Worm (Caenorhabditis elegans) whole organism, L2 larva: ENCODE results near the gene tbx-33.

ENCODE experiments used
- R02D3.7 ChIP-seq: fragments of 150-350 bp; optimal IDR thresholded peaks from 2 replicates; lab custom pipeline; 2014; ENCODE audit warnings: missing biosample characterization, missing genetic modification characterization
- Y55F3AM.14 ChIP-seq: fragments of 200-800 bp; sonication (Bioruptor generic); optimal IDR thresholded peaks from 2 replicates; lab custom pipeline; 2018; ENCODE audit warnings: mild to moderate bottlenecking, missing genetic modification characterization, missing compliant biosample characterization
- ZK546.5 ChIP-seq: sonication (generic microtip); optimal IDR thresholded peaks from 2 replicates; lab custom pipeline; 2017; ENCODE audit warnings: missing biosample characterization, missing genetic modification characterization
- alr-1 ChIP-seq: fragments of 150-350 bp; optimal IDR thresholded peaks from 2 replicates; lab custom pipeline; 2014; ENCODE audit warnings: missing biosample characterization, missing genetic modification characterization
- ama-1 ChIP-seq: fragments of 150-350 bp; optimal IDR thresholded peaks from 2 replicates; lab custom pipeline; 2018; ENCODE audit warnings: inconsistent platforms
- blmp-1 ChIP-seq: sonication (generic microtip); optimal IDR thresholded peaks from 2 replicates; lab custom pipeline; 2017; ENCODE audit warnings: missing genetic modification characterization, mild to moderate bottlenecking, missing compliant biosample characterization, antibody characterized with exemption, moderate library complexity; ENCODE audit not compliant: insufficient read depth
- ceh-16 ChIP-seq: fragments of 150-350 bp; optimal IDR thresholded peaks from 2 replicates; lab custom pipeline; 2014; ENCODE audit warnings: missing biosample characterization, missing genetic modification characterization
- ceh-82 ChIP-seq: fragments of 150-350 bp; optimal IDR thresholded peaks from 2 replicates; lab custom pipeline; 2014; ENCODE audit warnings: missing biosample characterization, missing genetic modification characterization
- crh-2 ChIP-seq: sonication (generic microtip); optimal IDR thresholded peaks from 2 replicates; lab custom pipeline; 2017; ENCODE audit warnings: missing biosample characterization, missing genetic modification characterization
- dmd-4 ChIP-seq: sonication (generic microtip); optimal IDR thresholded peaks from 2 replicates; lab custom pipeline; 2017; ENCODE audit warnings: missing biosample characterization, missing genetic modification characterization
- egl-27 ChIP-seq: sonication (generic microtip); optimal IDR thresholded peaks from 3 replicates; lab custom pipeline; 2017; ENCODE audit warnings: missing biosample characterization, missing genetic modification reagents, missing genetic modification characterization
- elt-1 ChIP-seq: fragments of 150-350 bp; optimal IDR thresholded peaks from 2 replicates; lab custom pipeline; 2014; ENCODE audit warnings: missing biosample characterization, missing genetic modification characterization
- fos-1 ChIP-seq: fragments of 150-350 bp; optimal IDR thresholded peaks from 2 replicates; lab custom pipeline; 2014; ENCODE audit warnings: missing biosample characterization, missing genetic modification characterization
- gmeb-1 ChIP-seq: fragments of 150-350 bp; optimal IDR thresholded peaks from 2 replicates; lab custom pipeline; 2014; ENCODE audit warnings: missing biosample characterization, missing genetic modification characterization
- lin-11 ChIP-seq: fragments of 150-350 bp; sonication (generic microtip); optimal IDR thresholded peaks from 2 replicates; lab custom pipeline; 2014; ENCODE audit warnings: missing biosample characterization, missing genetic modification characterization, inconsistent platforms, mixed read lengths
- lin-13 ChIP-seq: fragments of 150-350 bp; optimal IDR thresholded peaks from 2 replicates; lab custom pipeline; 2014; ENCODE audit warnings: missing biosample characterization, missing genetic modification reagents, missing genetic modification characterization
- lin-39 ChIP-seq: fragments of 150-350 bp; optimal IDR thresholded peaks from 2 replicates; lab custom pipeline; 2014; ENCODE audit warnings: missing biosample characterization, missing genetic modification reagents, missing genetic modification characterization
- lsy-2 ChIP-seq, 2 experiments: fragments of 150-350 bp in 1 of 2; sonication (generic microtip) in 1 of 2; optimal IDR thresholded peaks; 2 replicates each; lab custom pipeline; 2014 to 2017; ENCODE audit warnings: missing biosample characterization in 2 of 2, missing genetic modification characterization in 2 of 2
- mab-5 ChIP-seq: fragments of 150-350 bp; optimal IDR thresholded peaks from 2 replicates; lab custom pipeline; 2014; ENCODE audit warnings: missing biosample characterization, missing genetic modification characterization
- mbf-1 ChIP-seq: sonication (generic microtip); optimal IDR thresholded peaks from 2 replicates; lab custom pipeline; 2017; ENCODE audit warnings: missing biosample characterization, missing genetic modification characterization
- nhr-11 ChIP-seq: fragments of 150-350 bp; optimal IDR thresholded peaks from 2 replicates; lab custom pipeline; 2014; ENCODE audit warnings: missing biosample characterization, missing genetic modification characterization
- nhr-12 ChIP-seq: fragments of 150-350 bp; optimal IDR thresholded peaks from 2 replicates; lab custom pipeline; 2014; ENCODE audit warnings: missing biosample characterization, missing genetic modification characterization
- nhr-129 ChIP-seq: fragments of 150-350 bp; optimal IDR thresholded peaks from 2 replicates; lab custom pipeline; 2014; ENCODE audit warnings: missing biosample characterization, missing genetic modification characterization
- nhr-21 ChIP-seq: fragments of 150-350 bp; optimal IDR thresholded peaks from 2 replicates; lab custom pipeline; 2014; ENCODE audit warnings: missing biosample characterization, missing genetic modification characterization
- nhr-23 ChIP-seq: fragments of 150-350 bp; optimal IDR thresholded peaks from 2 replicates; lab custom pipeline; 2014; ENCODE audit warnings: missing biosample characterization, missing genetic modification reagents, missing genetic modification characterization
- nhr-237 ChIP-seq: fragments of 150-350 bp; optimal IDR thresholded peaks from 2 replicates; lab custom pipeline; 2014; ENCODE audit warnings: missing biosample characterization, missing genetic modification characterization
- nhr-25 ChIP-seq: fragments of 150-350 bp; sonication (generic microtip); optimal IDR thresholded peaks from 3 replicates; lab custom pipeline; 2014; ENCODE audit warnings: missing biosample characterization, missing genetic modification characterization
- nhr-6 ChIP-seq: fragments of 150-350 bp; optimal IDR thresholded peaks from 2 replicates; lab custom pipeline; 2014; ENCODE audit warnings: missing biosample characterization, missing genetic modification characterization
- nhr-77 ChIP-seq: fragments of 150-350 bp; optimal IDR thresholded peaks from 2 replicates; lab custom pipeline; 2014; ENCODE audit warnings: missing biosample characterization, missing genetic modification characterization
- sem-4 ChIP-seq: fragments of 150-350 bp; optimal IDR thresholded peaks from 2 replicates; lab custom pipeline; 2014; ENCODE audit warnings: missing biosample characterization, missing genetic modification reagents, missing genetic modification characterization
- skn-1 ChIP-seq: sonication (generic microtip); optimal IDR thresholded peaks from 2 replicates; lab custom pipeline; 2017; ENCODE audit warnings: missing biosample characterization, missing genetic modification characterization
- sma-3 ChIP-seq: sonication (generic microtip); optimal IDR thresholded peaks from 2 replicates; lab custom pipeline; 2016; ENCODE audit warnings: missing genetic modification reagents, missing genetic modification characterization, missing compliant biosample characterization
- unc-39 ChIP-seq: fragments of 150-350 bp; optimal IDR thresholded peaks from 2 replicates; lab custom pipeline; 2014; ENCODE audit warnings: missing biosample characterization, missing genetic modification characterization
- unc-62 ChIP-seq: fragments of 150-350 bp; optimal IDR thresholded peaks from 2 replicates; lab custom pipeline; 2014; ENCODE audit warnings: missing biosample characterization, missing genetic modification reagents, missing genetic modification characterization
- zag-1 ChIP-seq: fragments of 150-350 bp; optimal IDR thresholded peaks from 2 replicates; lab custom pipeline; 2014; ENCODE audit warnings: missing biosample characterization, missing genetic modification characterization
- ztf-1 ChIP-seq: fragments of 200-800 bp; sonication (Bioruptor generic); conservative IDR thresholded peaks from 2 replicates; pipeline ENCODE4 v1.3.6; 2022; ENCODE audit warnings: missing genetic modification characterization, missing compliant biosample characterization
- ztf-4 ChIP-seq: fragments of 150-350 bp; optimal IDR thresholded peaks from 2 replicates; lab custom pipeline; 2014; ENCODE audit warnings: missing biosample characterization, missing genetic modification characterization

Gene tbx-33

ce11 chrIII:11624838-11625292, 11.8 kb downstream of the tbx-33 start, which contains the start of gene gly-8:
TSS of gene gly-8 (plus strand) at chrIII:11625242.
- TF ChIP-seq zag-1 = no peak
- no peak for TF ChIP-seq nhr-6 (tag; lab: Kevin White, UChicago)
- TF ChIP-seq lsy-2 (tag; optimal IDR thresholded peaks at IDR 0.05; lab: Kevin White, UChicago) = peak in 1 of 2 experiments; percentile 12
- TF ChIP-seq sem-4 (tag; lab: Kevin White, UChicago) = peak; percentile 35
- TF ChIP-seq nhr-25 (tag; lab: Kevin White, UChicago) = peak; percentile 72

DNA sequence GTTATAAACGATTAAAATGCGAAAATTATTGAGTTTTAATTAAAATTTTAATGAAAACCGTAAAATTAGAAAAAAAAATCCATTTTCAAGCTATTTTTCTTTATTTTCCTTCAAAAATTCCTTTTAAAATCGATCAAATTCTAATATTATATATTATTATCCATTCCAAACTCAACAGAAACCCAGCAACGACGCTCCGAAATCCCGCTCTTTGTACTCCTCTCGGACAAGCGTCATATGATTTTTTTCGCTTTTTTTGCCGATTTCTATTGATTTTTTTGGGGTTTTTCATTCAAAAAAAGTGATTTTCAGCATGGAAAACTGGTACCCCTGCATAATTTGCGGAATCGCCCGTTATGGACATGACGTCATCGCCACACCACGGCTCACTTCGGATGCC, 20.2 kb downstream of the tbx-33 start, which contains the start of gene ceh-91:
TSS of gene ceh-91 (plus strand) at position 301 of the 400 bp plus-strand sequence.
- TF ChIP-seq nhr-11 (tag; lab: Kevin White, UChicago) = no peak
- TF ChIP-seq gmeb-1 (tag; lab: Kevin White, UChicago) = no peak
- no peak for TF ChIP-seq ztf-4 (tag; lab: Kevin White, UChicago)
- TF ChIP-seq lin-11 (tag; lab: Kevin White, UChicago) = no peak
- TF ChIP-seq unc-62 (GFP tag; lab: Kevin White, UChicago) = no peak
- no peak for TF ChIP-seq skn-1 (tag; lab: Kevin White, UChicago)
- no peak for TF ChIP-seq nhr-21
- no peak for TF ChIP-seq nhr-237 (tag; lab: Kevin White, UChicago)
- no peak for TF ChIP-seq Y55F3AM.14
- no peak for TF ChIP-seq mab-5 (tag; lab: Kevin White, UChicago)
- TF ChIP-seq fos-1 (tag; lab: Kevin White, UChicago) = no peak
- TF ChIP-seq, all 48 proteins: peak for 0

- TF ChIP-seq elt-1 = no peak
- TF ChIP-seq ZK546.5 (tag; lab: Kevin White, UChicago) = no peak
- no peak for TF ChIP-seq zag-1
- TF ChIP-seq nhr-237 (tag; lab: Kevin White, UChicago) = no peak
- TF ChIP-seq gmeb-1 (tag; lab: Kevin White, UChicago) = no peak
- no peak for TF ChIP-seq nhr-77 (tag; lab: Kevin White, UChicago)
- no peak for TF ChIP-seq fos-1 (tag; lab: Kevin White, UChicago)
- TF ChIP-seq egl-27 (tag; lab: Kevin White, UChicago) = no peak
- no peak for TF ChIP-seq nhr-12 (tag; lab: Kevin White, UChicago)
- no peak for TF ChIP-seq mbf-1 (tag; lab: Kevin White, UChicago)
- TF ChIP-seq lin-39 (tag; lab: Kevin White, UChicago) = no peak
- TF ChIP-seq ama-1 (lab: Kevin White, UChicago) = no peak
- no peak for TF ChIP-seq sma-3 (GFP tag; lab: Kevin White, UChicago)
- TF ChIP-seq crh-2 (tag; lab: Kevin White, UChicago) = no peak
- TF ChIP-seq ceh-82 (tag; lab: Kevin White, UChicago) = no peak
- TF ChIP-seq R02D3.7 = no peak
- no peak for TF ChIP-seq lsy-2 (tag; optimal IDR thresholded peaks at IDR 0.05; lab: Kevin White, UChicago)
- no peak for TF ChIP-seq ceh-16 (tag; lab: Kevin White, UChicago)
- TF ChIP-seq, all 48 proteins: peak for 0
These were observed 20.8 kb downstream of the tbx-33 start for ce11 chrIII:11615802-11616201.

DNA sequence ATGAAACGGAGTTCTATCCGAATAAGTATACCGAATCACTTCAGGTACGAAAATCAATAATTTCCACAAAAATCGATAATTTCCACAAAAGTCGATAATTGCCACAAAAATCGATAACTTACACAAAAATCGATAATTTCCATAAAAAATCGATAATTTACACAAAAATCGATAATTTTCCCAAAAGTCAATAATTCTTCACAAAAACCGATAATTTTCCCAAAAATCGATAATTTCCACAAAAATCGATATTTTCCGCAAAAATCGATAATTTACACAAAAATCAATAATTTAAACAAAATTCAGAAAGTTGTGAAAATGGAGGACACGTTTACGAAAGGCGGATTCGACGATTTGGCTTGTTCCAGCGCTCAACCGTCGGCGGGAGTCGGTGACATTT, 21.8 kb downstream of the tbx-33 start:
- no peak for TF ChIP-seq unc-39
- TF ChIP-seq lin-13 (GFP tag; lab: Kevin White, UChicago) = no peak
- TF ChIP-seq gmeb-1 (tag; lab: Kevin White, UChicago) = no peak
- TF ChIP-seq nhr-23 (tag; lab: Kevin White, UChicago) = no peak
- no peak for TF ChIP-seq unc-62 (GFP tag; lab: Kevin White, UChicago)
- no peak for TF ChIP-seq mbf-1 (tag; lab: Kevin White, UChicago)
- no peak for TF ChIP-seq nhr-25 (tag; lab: Kevin White, UChicago)
- TF ChIP-seq zag-1 = no peak
- TF ChIP-seq ztf-1 = no peak

- no peak for TF ChIP-seq R02D3.7
- no peak for TF ChIP-seq dmd-4
- no peak for TF ChIP-seq nhr-21
- no peak for TF ChIP-seq egl-27 (tag; lab: Kevin White, UChicago)
- no peak for TF ChIP-seq fos-1 (tag; lab: Kevin White, UChicago)
- TF ChIP-seq nhr-129 (tag; lab: Kevin White, UChicago) = no peak
- TF ChIP-seq zag-1 = no peak
- no peak for TF ChIP-seq ztf-1
- TF ChIP-seq crh-2 (tag; lab: Kevin White, UChicago) = no peak
- TF ChIP-seq blmp-1 (tag; lab: Kevin White, UChicago) = no peak
- TF ChIP-seq lin-39 (tag; lab: Kevin White, UChicago) = no peak
- TF ChIP-seq alr-1 (tag; lab: Kevin White, UChicago) = no peak
These were observed 24.3 kb downstream of the tbx-33 start, which contains the start of the genes Y66A7A.9 and Y66A7A.4 for ce11 chrIII:11612371-11612770. TSS of gene Y66A7A.9 (minus strand) at chrIII:11612471. TSS of gene Y66A7A.4 (plus strand) at chrIII:11612607.
